Worm (Caenorhabditis elegans) whole organism, L4/young adult: Measurements from ENCODE around the gene pir-1.

ENCODE experiments used
- W03F9.2 ChIP-seq: fragments of 150-350 bp; optimal IDR thresholded peaks from 2 replicates; lab custom pipeline; 2014; ENCODE audit warnings: missing biosample characterization, missing genetic modification characterization
- dao-5 ChIP-seq: sonication (generic microtip); optimal IDR thresholded peaks from 2 replicates; lab custom pipeline; 2016; ENCODE audit warnings: missing genotype, missing genetic modification characterization, moderate library complexity, missing compliant biosample characterization
- him-1 ChIP-seq: sonication (generic microtip); optimal IDR thresholded peaks from 2 replicates; lab custom pipeline; 2016; ENCODE audit warnings: missing genotype, missing genetic modification reagents, missing genetic modification characterization, missing compliant biosample characterization

The pir-1 gene

ce11 chrII:9177080-9177479 lies at the start of gene pir-1, which contains the start of gene sec-5:
Gene pir-1, plus strand, starts transcription at chrII:9177300.
Gene sec-5, minus strand, starts transcription at chrII:9177152.
- TF ChIP-seq W03F9.2: peak; percentile 11
- TF ChIP-seq dao-5 (tag; lab: Kevin White, UChicago): no peak

DNA sequence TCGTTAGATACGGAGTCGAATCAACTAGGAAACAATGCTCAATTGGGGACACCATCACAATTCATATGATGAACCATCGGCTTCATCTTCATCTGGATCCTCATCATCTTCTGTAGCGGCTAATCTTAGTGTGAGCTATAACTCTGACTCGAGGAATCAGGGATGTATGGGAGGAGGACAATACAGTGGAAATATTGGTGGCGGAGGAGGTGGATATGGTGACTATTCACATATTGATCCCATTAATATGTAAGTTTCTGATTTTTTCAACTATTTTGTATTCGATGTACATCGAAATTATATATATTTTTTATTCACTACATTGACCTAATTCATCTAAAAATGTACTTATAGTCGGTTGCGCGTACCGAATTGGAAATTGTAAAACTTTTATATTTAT lies 49.7 kb upstream of the pir-1 start:
- TF ChIP-seq W03F9.2 (no peak), him-1 (tag; lab: Kevin White, UChicago) (no peak), dao-5 (tag; lab: Kevin White, UChicago) (no peak)

DNA sequence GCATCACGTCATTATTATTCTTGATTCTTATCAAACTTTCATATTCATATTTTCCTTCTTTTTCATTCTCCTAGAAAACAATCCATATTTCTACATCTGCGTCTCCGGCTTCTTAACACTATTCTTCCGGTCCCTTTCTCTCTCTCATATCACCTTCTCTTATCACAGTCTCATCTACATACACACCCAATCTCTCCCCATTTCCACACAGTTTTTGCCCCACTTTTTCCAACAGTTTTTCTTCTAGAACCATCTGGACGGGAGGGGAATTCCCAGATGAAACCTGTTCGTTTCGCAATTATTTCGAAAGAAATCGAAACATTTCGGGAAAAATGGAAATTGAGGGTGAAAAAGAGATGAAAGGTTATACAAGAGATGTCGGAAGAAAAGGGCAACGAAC lies 49.0 kb upstream of the pir-1 start:
- TF ChIP-seq W03F9.2: peak; percentile 6
- no peak for TF ChIP-seq him-1 (tag; lab: Kevin White, UChicago)

DNA sequence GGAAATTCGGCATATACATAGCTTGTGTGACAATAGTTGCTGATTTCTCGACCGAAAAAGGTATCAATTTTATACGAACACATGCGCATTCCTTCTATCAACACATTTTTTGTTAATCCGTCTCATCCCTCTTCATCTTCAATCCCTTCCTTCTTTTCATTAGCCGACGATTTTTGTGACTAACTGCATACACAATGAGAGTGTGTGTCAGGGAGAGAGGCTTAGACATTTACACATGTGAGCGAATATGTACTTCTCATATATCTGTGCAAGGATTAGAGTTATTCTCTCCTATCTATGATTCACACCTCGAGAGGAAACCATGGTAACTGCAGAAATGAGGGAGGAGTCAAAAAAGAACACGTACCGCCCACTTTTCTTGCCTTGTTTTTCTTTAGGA lies 46.8 kb upstream of the pir-1 start:
- TF ChIP-seq him-1 (tag; lab: Kevin White, UChicago) (no peak), dao-5 (tag; lab: Kevin White, UChicago) (no peak), W03F9.2 (no peak)

ce11 chrII:9131363-9131762 lies 45.7 kb upstream of the pir-1 start, which contains the start of gene C16D2.1:
Gene C16D2.1, plus strand, starts transcription at chrII:9131663.
- no peak for TF ChIP-seq dao-5 (tag; lab: Kevin White, UChicago)
- TF ChIP-seq him-1 (tag; lab: Kevin White, UChicago): no peak
- no peak for TF ChIP-seq W03F9.2

- no peak for TF ChIP-seq dao-5 (tag; lab: Kevin White, UChicago)
- TF ChIP-seq him-1 (tag; lab: Kevin White, UChicago): no peak
- no peak for TF ChIP-seq W03F9.2
These were observed 44.8 kb upstream of the pir-1 start for ce11 chrII:9132338-9132737.

- TF ChIP-seq W03F9.2: no peak
- no peak for TF ChIP-seq dao-5 (tag; lab: Kevin White, UChicago)
- TF ChIP-seq him-1 (tag; lab: Kevin White, UChicago): no peak
These were observed 41.2 kb upstream of the pir-1 start, which contains the start of gene nlp-78 for ce11 chrII:9135878-9136277. Gene nlp-78, plus strand, starts transcription at chrII:9136178.

DNA sequence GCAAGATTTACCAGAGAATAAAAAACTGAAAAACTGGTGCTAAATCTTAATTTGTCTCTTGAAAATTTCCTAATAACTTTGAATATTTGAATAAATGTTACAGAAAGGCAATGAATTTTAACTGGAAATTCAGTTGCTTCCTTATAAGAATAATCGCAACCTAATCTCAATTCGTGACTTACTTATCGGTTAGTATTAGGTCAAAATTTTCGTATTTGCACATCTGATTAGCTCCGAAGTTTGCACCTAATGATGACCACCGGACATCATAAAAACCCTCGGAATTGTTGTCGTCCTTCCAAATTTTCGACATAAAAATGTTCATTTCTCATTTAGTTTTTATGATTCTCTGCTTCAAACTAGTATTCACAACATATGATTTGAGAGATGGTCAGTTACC lies 39.3 kb upstream of the pir-1 start, which contains the start of gene C16D2.3:
TSS of gene C16D2.3 (plus strand) at position 301 of the 400 bp plus-strand sequence.
- TF ChIP-seq W03F9.2 (no peak), him-1 (tag; lab: Kevin White, UChicago) (no peak), dao-5 (tag; lab: Kevin White, UChicago) (no peak)

- TF ChIP-seq him-1 (tag; lab: Kevin White, UChicago) (no peak), dao-5 (tag; lab: Kevin White, UChicago) (no peak), W03F9.2 (no peak)
These were observed 37.9 kb upstream of the pir-1 start, which contains the start of gene Y9C2UA.1 for ce11 chrII:9139172-9139700. Gene Y9C2UA.1, plus strand, starts transcription at chrII:9139650.

DNA sequence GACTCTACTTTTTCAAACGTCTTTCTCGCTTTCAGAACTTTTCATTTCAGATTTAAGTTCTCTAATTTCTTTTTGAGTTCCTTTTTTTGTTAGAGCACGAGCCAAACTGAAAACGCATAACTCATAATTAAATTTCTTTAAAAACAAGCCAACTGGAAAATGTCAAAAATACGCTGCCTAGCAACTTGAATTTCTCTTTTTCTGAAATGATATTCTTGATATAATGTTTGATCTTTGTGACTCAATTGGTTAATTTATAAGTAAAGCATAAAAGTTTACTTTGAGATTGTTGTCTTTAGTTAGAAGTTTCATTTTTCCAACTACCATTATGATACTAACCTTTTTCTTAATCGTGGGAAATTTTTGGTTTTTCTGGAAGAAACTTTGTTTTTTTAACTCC lies 36.0 kb upstream of the pir-1 start:
- TF ChIP-seq W03F9.2 (no peak), dao-5 (tag; lab: Kevin White, UChicago) (no peak), him-1 (tag; lab: Kevin White, UChicago) (no peak)

DNA sequence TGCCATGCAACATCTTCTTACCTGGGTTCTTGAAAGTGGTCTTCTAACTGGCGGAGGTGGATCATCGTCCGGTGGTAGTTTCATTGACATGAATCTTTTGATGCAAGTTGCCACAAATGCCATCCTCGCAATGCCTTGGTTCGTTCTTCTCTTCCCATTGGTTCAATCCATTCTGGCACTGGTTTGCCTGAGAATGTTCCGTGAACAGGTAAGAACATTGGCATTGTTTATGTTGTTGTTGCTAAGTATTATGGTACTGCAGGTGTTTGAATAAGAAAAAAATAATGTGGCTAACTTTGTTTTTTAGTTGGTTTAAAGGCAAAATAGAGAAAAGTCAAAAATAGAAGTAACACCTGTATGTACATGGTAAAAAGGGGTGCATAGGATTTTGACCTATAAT lies 33.3 kb upstream of the pir-1 start:
- TF ChIP-seq him-1 (tag; lab: Kevin White, UChicago) (no peak), dao-5 (tag; lab: Kevin White, UChicago) (no peak), W03F9.2 (no peak)

DNA sequence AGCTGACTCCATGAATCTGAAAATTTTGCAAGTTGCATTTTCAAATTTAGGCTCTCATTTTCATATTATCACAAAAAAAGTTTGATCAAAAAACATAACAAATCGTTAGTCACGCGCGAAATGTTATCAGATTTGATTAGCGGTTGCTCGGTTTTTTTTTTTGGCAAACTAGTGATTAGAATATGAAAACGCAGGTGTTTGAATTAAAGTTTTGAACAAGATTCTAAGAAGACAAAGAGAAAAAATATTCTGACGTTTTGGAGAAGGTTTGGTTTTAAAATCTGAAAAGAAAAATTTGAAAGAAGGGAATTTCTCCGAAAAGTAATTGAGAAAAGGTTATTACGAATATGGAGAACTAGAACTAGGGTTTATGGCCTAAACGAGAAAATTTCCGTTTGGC lies 32.7 kb upstream of the pir-1 start:
- TF ChIP-seq W03F9.2: no peak
- no peak for TF ChIP-seq dao-5 (tag; lab: Kevin White, UChicago)
- TF ChIP-seq him-1 (tag; lab: Kevin White, UChicago): no peak

DNA sequence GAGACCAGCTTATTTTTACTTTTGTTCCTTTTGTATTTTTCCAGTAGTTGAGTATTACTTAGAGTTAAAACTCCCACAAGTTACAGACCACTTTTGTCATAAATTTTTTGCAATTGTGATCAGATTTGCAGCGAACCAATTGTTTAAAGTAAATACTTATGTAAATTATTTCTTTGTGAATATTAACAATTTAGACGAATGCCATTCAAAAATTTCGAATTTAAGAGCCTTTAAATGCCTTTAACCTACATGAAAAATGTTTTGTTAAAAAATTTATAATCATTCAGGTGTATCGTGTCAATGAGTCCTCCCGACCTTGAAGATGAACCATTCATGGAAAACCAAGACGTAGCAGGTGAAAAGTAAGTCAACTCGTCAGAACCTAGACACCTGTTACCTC lies 31.1 kb upstream of the pir-1 start, which contains the start of gene W07A12.4:
TSS of gene W07A12.4 (plus strand) at position 301 of the 400 bp plus-strand sequence.
- no peak for TF ChIP-seq dao-5 (tag; lab: Kevin White, UChicago)
- no peak for TF ChIP-seq him-1 (tag; lab: Kevin White, UChicago)

- TF ChIP-seq dao-5 (tag; lab: Kevin White, UChicago) (no peak), him-1 (tag; lab: Kevin White, UChicago) (no peak), W03F9.2 (no peak)
These were observed 29.0 kb upstream of the pir-1 start for ce11 chrII:9148079-9148478.

DNA sequence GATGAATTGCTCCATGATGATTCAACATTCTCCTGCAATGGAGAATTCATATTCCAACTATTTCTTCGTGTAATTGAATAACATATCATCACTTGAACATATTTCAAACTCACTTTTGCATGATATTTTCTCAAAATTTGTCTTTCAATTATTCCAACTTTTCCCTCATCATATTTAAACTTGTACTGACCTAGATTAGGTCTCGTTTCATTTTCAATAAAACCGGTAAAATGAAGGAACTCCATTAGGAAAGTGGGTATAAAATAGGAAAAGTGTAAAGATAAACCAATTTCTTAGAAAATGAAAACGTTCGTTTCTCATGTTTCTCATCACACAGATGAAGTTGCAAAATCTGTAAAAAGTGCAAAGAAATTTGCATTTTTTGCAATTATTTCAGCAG lies 24.9 kb upstream of the pir-1 start, which contains the start of gene col-78:
TSS of gene col-78 (plus strand) at position 301 of the 400 bp plus-strand sequence.
- TF ChIP-seq dao-5 (tag; lab: Kevin White, UChicago): no peak
- no peak for TF ChIP-seq W03F9.2
- no peak for TF ChIP-seq him-1 (tag; lab: Kevin White, UChicago)
